Fruit fly (Drosophila melanogaster) whole organism, wandering third instar larva: ENCODE data around the gene CG12112.
A peak's percentile ranks its signal among the peaks of the same experiment; 100 is the strongest.

Experiments
- fru ChIP-seq: fragments of 200-800 bp; sonication (Bioruptor generic); optimal IDR thresholded peaks from 3 replicates; lab custom pipeline; 2016; ENCODE audit warnings: missing biosample characterization, mild to moderate bottlenecking, missing genetic modification characterization
- pan ChIP-seq: fragments of >200 bp; optimal IDR thresholded peaks from 2 replicates; lab custom pipeline; 2017
- psq ChIP-seq: fragments of 200-800 bp; sonication (Bioruptor generic); optimal IDR thresholded peaks from 3 replicates; lab custom pipeline; 2017; ENCODE audit warnings: missing biosample characterization, mild to moderate bottlenecking, missing genetic modification characterization, moderate library complexity

DNA sequence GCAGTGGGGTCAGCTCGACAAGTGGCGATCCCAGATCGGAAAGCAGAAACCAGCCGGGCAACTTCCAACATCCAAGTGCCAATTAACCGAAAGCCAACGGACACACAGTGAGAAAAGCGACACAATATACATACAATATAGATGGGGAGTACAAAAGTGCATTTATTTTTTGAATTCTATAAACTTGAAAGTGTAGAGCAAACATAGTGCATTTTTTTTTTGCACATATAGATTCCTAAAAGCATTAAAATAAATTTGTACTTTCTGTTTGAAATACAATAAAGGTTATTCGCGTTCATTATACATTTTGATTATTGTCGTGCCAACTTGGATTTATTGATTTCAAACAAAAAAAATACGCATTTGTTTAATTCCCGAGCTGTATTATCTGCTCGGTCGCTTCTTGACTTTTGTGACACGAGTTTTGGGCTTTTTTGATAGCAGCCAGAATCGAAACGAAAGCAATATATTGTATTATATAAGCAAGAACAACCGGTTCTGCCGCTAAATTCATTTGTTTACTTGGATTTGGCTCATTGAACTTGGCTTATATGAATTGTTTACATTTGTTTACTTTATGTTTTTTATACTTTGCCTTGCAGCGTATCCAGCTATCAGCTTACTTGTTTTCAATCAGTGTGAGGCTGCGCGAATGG is 13.1 kb upstream of the CG12112 start, which contains the start of gene spirit:
- TF ChIP-seq fru (GFP tag; lab: Kevin White, UChicago), result peak; percentile 16
- no peak for TF ChIP-seq pan (lab: Kevin White, UChicago)
- TF ChIP-seq psq (GFP tag; lab: Kevin White, UChicago), result no peak
